Worm (Caenorhabditis elegans): Measurements from ENCODE around the gene ctf-4.
A peak's percentile ranks its signal among the peaks of the same experiment; 100 is the strongest.

The ctf-4 gene

DNA sequence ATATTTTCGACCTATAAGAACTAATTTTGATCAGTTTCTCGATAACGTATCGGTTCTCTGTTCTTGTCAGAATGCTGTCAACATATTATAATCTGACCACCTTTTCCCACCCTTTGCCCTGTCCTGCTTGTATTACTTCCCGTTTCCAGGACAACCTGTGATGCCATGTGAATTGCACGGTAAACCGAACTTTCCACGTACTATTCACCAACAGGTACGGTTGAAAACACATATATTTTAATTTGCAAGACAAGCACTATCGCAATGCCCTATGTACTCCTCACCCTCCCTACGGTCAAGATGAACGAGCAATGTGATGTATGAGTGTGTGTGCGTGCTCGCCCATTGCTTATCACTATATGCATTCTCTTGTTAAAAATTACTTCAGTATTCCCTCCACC lies 43.8 kb upstream of the ctf-4 start:
- TF ChIP-seq lin-32 (GFP tag; optimal IDR thresholded peaks at IDR 0.05) (no peak), bed-3 (GFP tag; optimal IDR thresholded peaks at IDR 0.05) (no peak), elt-1 (tag; optimal IDR thresholded peaks at IDR 0.05; ENCODE audit: borderline replicate concordance, insufficient read depth) (no peak), nhr-237 (tag; optimal IDR thresholded peaks at IDR 0.05) (no peak), elt-3 (tag; optimal IDR thresholded peaks at IDR 0.05) (no peak), unc-39 (tag; optimal IDR thresholded peaks at IDR 0.05) (no peak), unc-62 (GFP tag; optimal IDR thresholded peaks at IDR 0.05) (no peak), nhr-28 (tag; optimal IDR thresholded peaks at IDR 0.05) (no peak), unc-120 (tag; optimal IDR thresholded peaks at IDR 0.05; ENCODE audit: poor library complexity, severe bottlenecking) (no peak), ceh-43 (GFP tag; optimal IDR thresholded peaks at IDR 0.05) (no peak), ham-2 (GFP tag; optimal IDR thresholded peaks at IDR 0.05) (no peak), sem-2 (GFP tag; optimal IDR thresholded peaks at IDR 0.05) (no peak), ztf-11 (tag; optimal IDR thresholded peaks at IDR 0.05) (no peak), M03D4.4 (tag; optimal IDR thresholded peaks at IDR 0.05) (no peak), zip-8 (tag; optimal IDR thresholded peaks at IDR 0.05) (no peak), mep-1 (tag; optimal IDR thresholded peaks at IDR 0.05) (no peak)

DNA sequence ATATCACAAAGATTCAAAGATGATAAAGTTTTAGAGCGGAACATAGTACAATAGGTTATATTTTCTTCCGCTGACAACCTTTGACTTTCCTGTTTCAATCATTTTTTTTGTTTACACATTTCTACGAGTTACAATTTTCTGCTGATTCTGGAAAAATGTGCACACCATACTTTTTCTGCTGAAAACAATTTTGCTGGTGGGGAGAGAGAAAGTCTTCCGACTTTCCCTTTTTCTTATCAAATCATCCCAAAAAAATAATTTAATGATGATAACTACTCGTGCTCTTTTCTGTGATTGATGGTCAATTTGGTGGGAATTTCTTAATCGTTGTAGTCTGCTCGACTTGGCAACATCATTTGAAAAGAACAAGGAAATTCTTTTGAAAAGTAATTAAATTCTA lies 42.3 kb upstream of the ctf-4 start:
- TF ChIP-seq pha-4 (tag; optimal IDR thresholded peaks at IDR 0.05) (no peak), unc-39 (tag; optimal IDR thresholded peaks at IDR 0.05) (no peak), hlh-1 (tag; optimal IDR thresholded peaks at IDR 0.05) (no peak), sptf-1 (tag; optimal IDR thresholded peaks at IDR 0.05) (no peak), nhr-12 (tag; optimal IDR thresholded peaks at IDR 0.05) (no peak), tbx-8 (GFP tag; optimal IDR thresholded peaks at IDR 0.05) (no peak), snpc-4 (tag; optimal IDR thresholded peaks at IDR 0.05) (no peak)

ce11 chrV:11004094-11004493 lies 38.8 kb upstream of the ctf-4 start:
- no peak for TF ChIP-seq mls-2 (tag; optimal IDR thresholded peaks at IDR 0.05)

ce11 chrV:11002434-11002833 lies 37.1 kb upstream of the ctf-4 start, which contains the start of gene F53B7.4:
Gene F53B7.4, minus strand, starts transcription at chrV:11002534.
- TF ChIP-seq sptf-1 (tag; optimal IDR thresholded peaks at IDR 0.05) (no peak), cnd-1 (tag; optimal IDR thresholded peaks at IDR 0.05) (no peak), lsy-2 (tag; optimal IDR thresholded peaks at IDR 0.05) (no peak), elt-1 (tag; optimal IDR thresholded peaks at IDR 0.05; ENCODE audit: borderline replicate concordance, insufficient read depth) (no peak), nhr-237 (tag; optimal IDR thresholded peaks at IDR 0.05) (no peak), bed-3 (GFP tag; optimal IDR thresholded peaks at IDR 0.05) (no peak), unc-39 (tag; optimal IDR thresholded peaks at IDR 0.05) (no peak), M03D4.4 (tag; optimal IDR thresholded peaks at IDR 0.05) (no peak), pha-4 (tag; optimal IDR thresholded peaks at IDR 0.05) (no peak), sem-2 (GFP tag; optimal IDR thresholded peaks at IDR 0.05) (no peak), ztf-11 (tag; optimal IDR thresholded peaks at IDR 0.05) (no peak), mab-5 (tag; optimal IDR thresholded peaks at IDR 0.05) (no peak), lin-13 (tag; optimal IDR thresholded peaks at IDR 0.05) (no peak), ceh-43 (GFP tag; optimal IDR thresholded peaks at IDR 0.05) (no peak), ces-1 (GFP tag; optimal IDR thresholded peaks at IDR 0.05) (no peak), snpc-4 (tag; optimal IDR thresholded peaks at IDR 0.05) (no peak), mls-2 (tag; optimal IDR thresholded peaks at IDR 0.05) (no peak)

- peak; percentile 66 for TF ChIP-seq lsy-2 (tag; optimal IDR thresholded peaks at IDR 0.05)
- peak; percentile 44 for TF ChIP-seq nhr-237 (tag; optimal IDR thresholded peaks at IDR 0.05)
- TF ChIP-seq snpc-4 (tag; optimal IDR thresholded peaks at IDR 0.05) = no peak
- TF ChIP-seq nhr-2 (tag; optimal IDR thresholded peaks at IDR 0.05) = peak; percentile 19
- TF ChIP-seq hlh-1 (tag; optimal IDR thresholded peaks at IDR 0.05) = no peak
- TF ChIP-seq pha-4 (tag; optimal IDR thresholded peaks at IDR 0.05) = peak; percentile 67
- peak; percentile 29 for TF ChIP-seq ceh-39 (tag; optimal IDR thresholded peaks at IDR 0.05)
- TF ChIP-seq ces-1 (GFP tag; optimal IDR thresholded peaks at IDR 0.05) = peak; percentile 86
- TF ChIP-seq mep-1 (tag; optimal IDR thresholded peaks at IDR 0.05) = peak; percentile 54
Observed at ce11 chrV:11000650-11001049, 35.3 kb upstream of the ctf-4 start, which contains the start of gene isy-1. Gene isy-1, minus strand, starts transcription at chrV:11000699.

- TF ChIP-seq mep-1 (tag; optimal IDR thresholded peaks at IDR 0.05) = no peak
- TF ChIP-seq cnd-1 (tag; optimal IDR thresholded peaks at IDR 0.05) = no peak
- TF ChIP-seq lin-32 (GFP tag; optimal IDR thresholded peaks at IDR 0.05) = no peak
- TF ChIP-seq nhr-12 (tag; optimal IDR thresholded peaks at IDR 0.05) = no peak
- no peak for TF ChIP-seq ceh-83 (GFP tag; optimal IDR thresholded peaks at IDR 0.05)
- no peak for TF ChIP-seq snpc-4 (tag; optimal IDR thresholded peaks at IDR 0.05)
- no peak for TF ChIP-seq ceh-39 (tag; optimal IDR thresholded peaks at IDR 0.05)
- no peak for TF ChIP-seq mls-2 (tag; optimal IDR thresholded peaks at IDR 0.05)
- TF ChIP-seq bed-3 (GFP tag; optimal IDR thresholded peaks at IDR 0.05) = no peak
- no peak for TF ChIP-seq pha-4 (tag; optimal IDR thresholded peaks at IDR 0.05)
- TF ChIP-seq hlh-1 (tag; optimal IDR thresholded peaks at IDR 0.05) = no peak
- no peak for TF ChIP-seq M03D4.4 (tag; optimal IDR thresholded peaks at IDR 0.05)
- TF ChIP-seq lsy-2 (tag; optimal IDR thresholded peaks at IDR 0.05) = no peak
- no peak for TF ChIP-seq ceh-43 (GFP tag; optimal IDR thresholded peaks at IDR 0.05)
Observed at ce11 chrV:10998797-10999196, 33.5 kb upstream of the ctf-4 start, which contains the start of gene F53B7.7. Gene F53B7.7, plus strand, starts transcription at chrV:10999097.

All from whole organism, mixed stage, embryonic.